Worm (Caenorhabditis elegans) whole organism, midembryonic: ENCODE measurements around the gene sand-1.
"Not testable (repeated sequence)": the region's sequence is repeated elsewhere in the genome, so short reads cannot be mapped to it uniquely, and the experiment has no call there.

Source experiments
- T22C8.4 ChIP-seq: fragments of 200-800 bp; sonication (Bioruptor generic); IDR thresholded peaks from 2 replicates; pipeline ENCODE4 v1.3.6; 2022; ENCODE audit warnings: missing genetic modification characterization, missing compliant biosample characterization
- cog-1 ChIP-seq: sonication (generic microtip); optimal IDR thresholded peaks from 2 replicates; lab custom pipeline; 2016; ENCODE audit warnings: missing genetic modification characterization, missing compliant biosample characterization
- flt-1 ChIP-seq: fragments of 200-800 bp; sonication (Bioruptor generic); IDR thresholded peaks from 2 replicates; pipeline ENCODE4 v1.3.6; 2022; ENCODE audit warnings: missing genetic modification characterization, missing compliant biosample characterization
- klf-2 ChIP-seq: fragments of 200-800 bp; sonication (Bioruptor generic); conservative IDR thresholded peaks from 2 replicates; pipeline ENCODE4 v1.3.6; 2022; ENCODE audit warnings: missing genetic modification reagents, missing genetic modification characterization, missing compliant biosample characterization
- med-1 ChIP-seq: sonication (generic microtip); optimal IDR thresholded peaks from 2 replicates; lab custom pipeline; 2017; ENCODE audit warnings: missing genetic modification characterization, mild to moderate bottlenecking, missing compliant biosample characterization, antibody characterized with exemption, missing genetic modification reagents; ENCODE audit not compliant: insufficient read depth
- ref-1 ChIP-seq: fragments of 200-800 bp; sonication (Bioruptor generic); conservative IDR thresholded peaks from 2 replicates; pipeline ENCODE4 v1.3.6; 2022; ENCODE audit warnings: missing genetic modification reagents, missing genetic modification characterization, missing compliant biosample characterization
- tab-1 ChIP-seq: fragments of 200-800 bp; sonication (Bioruptor generic); IDR thresholded peaks from 2 replicates; pipeline ENCODE4 v1.3.6; 2022; ENCODE audit warnings: missing genetic modification characterization, missing compliant biosample characterization
- ztf-23 ChIP-seq: fragments of 200-800 bp; sonication (Bioruptor generic); IDR thresholded peaks from 2 replicates; pipeline ENCODE4 v1.3.6; 2022; ENCODE audit warnings: missing genetic modification reagents, missing genetic modification characterization, missing compliant biosample characterization
- ztf-29 ChIP-seq: fragments of 200-800 bp; sonication (Bioruptor generic); IDR thresholded peaks from 2 replicates; pipeline ENCODE4 v1.3.6; 2022; ENCODE audit warnings: missing genetic modification reagents, missing genetic modification characterization, missing compliant biosample characterization

The sand-1 gene

ce11 chrIV:5350480-5351193, 16.0 kb upstream of the sand-1 start, which contains the start of gene gba-4:
Gene gba-4 (minus strand): TSS chrIV:5350897.
- TF ChIP-seq T22C8.4; ztf-23; flt-1 (GFP tag; lab: Robert Waterston, UW): not testable (repeated sequence)

- no peak for TF ChIP-seq cog-1
Measured at ce11 chrIV:5353364-5353763, 13.3 kb upstream of the sand-1 start, which contains the start of gene Y4C6B.7. Gene Y4C6B.7 (minus strand): TSS chrIV:5353464.

DNA sequence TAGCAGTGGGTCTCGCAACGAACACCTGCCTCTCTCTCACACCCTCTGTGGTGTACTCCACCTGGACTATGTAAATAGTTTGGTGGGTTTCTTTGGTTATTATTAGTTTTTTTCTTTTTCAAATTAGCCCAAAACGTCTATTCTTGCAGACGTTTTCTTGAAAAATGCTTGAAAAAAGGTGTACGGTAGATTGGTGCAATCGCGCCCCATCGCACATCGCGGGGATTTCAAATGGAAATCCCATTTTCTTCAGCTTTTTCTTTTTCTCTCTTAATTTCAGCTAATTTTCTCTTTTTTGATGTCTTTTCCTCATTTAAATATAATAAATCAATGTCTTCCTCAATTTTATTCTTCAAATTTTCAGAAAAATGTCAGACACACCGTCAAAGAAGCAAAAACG, 12.5 kb upstream of the sand-1 start, which contains the start of gene Y4C6B.1:
Gene Y4C6B.1 (plus strand): TSS at position 365 of the 400 bp plus-strand sequence.
- TF ChIP-seq tab-1 (no peak), klf-2 (GFP tag; lab: Robert Waterston, UW) (no peak), ref-1 (no peak), med-1 (GFP tag; lab: Kevin White, UChicago) (no peak), ztf-29 (no peak), ztf-23 (no peak), cog-1 (no peak), T22C8.4 (no peak), flt-1 (GFP tag; lab: Robert Waterston, UW) (no peak)

DNA sequence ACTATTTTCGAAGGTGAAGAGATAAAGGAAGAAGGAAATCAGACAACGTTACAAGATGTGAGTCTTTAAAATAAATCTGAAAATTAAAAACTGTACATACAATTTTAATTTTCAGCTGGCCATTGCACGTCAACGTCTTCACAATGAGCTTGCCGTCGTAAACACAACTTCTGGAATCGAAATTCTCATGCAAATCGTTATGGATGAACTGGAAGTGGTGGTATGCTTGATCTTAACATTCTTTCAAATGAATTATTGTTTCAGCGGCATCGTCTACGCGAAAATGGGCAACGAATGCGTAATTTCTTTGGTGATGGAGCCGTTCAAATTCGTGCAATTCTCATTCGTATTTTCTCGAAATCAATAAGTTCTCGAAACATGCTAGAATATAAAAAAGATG, 12.1 kb upstream of the sand-1 start:
- TF ChIP-seq ztf-23 (no peak), flt-1 (GFP tag; lab: Robert Waterston, UW) (no peak), ref-1 (no peak), tab-1 (no peak), med-1 (GFP tag; lab: Kevin White, UChicago) (no peak), ztf-29 (no peak), cog-1 (no peak), klf-2 (GFP tag; lab: Robert Waterston, UW) (no peak), T22C8.4 (no peak)

ce11 chrIV:5360533-5360932, 6.1 kb upstream of the sand-1 start, which contains the start of gene F41H10.5:
Gene F41H10.5 (plus strand): TSS chrIV:5360907.
- TF ChIP-seq ref-1 (no peak), tab-1 (no peak), ztf-23 (no peak), flt-1 (GFP tag; lab: Robert Waterston, UW) (no peak), T22C8.4 (no peak), klf-2 (GFP tag; lab: Robert Waterston, UW) (no peak), med-1 (GFP tag; lab: Kevin White, UChicago) (no peak), ztf-29 (no peak), cog-1 (no peak)

DNA sequence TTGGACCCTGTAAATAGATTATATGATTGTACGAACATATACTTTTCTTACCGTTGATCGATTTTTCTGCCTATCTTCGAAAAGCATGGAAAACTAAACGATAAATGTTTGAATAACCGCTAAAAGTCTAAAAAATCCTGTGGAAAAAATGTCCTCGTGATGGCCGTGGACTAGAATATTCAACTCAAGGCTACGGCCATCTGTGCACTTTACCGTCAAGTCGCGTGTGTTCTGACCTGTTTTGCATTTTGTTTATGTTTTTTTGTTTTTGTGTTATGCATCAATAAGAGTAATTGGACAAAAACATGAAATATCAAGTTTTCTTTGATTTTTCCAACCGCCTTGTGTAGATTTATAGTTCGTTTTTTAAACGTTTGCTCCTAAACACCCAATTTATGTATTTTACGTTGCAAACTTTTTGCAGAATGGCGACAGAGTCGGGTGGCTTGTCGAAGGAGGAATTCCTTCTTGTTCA, 2.5 kb upstream of the sand-1 start, which contains the start of the genes hda-6 and F41H10.4:
Gene hda-6 (minus strand): TSS at position 172 of the 475 bp plus-strand sequence.
Gene F41H10.4 (plus strand): TSS at position 425 of the 475 bp plus-strand sequence.
- no peak for TF ChIP-seq ztf-23
- TF ChIP-seq tab-1 = no peak
- TF ChIP-seq med-1 (GFP tag; lab: Kevin White, UChicago) = no peak
- TF ChIP-seq ztf-29 = no peak
- TF ChIP-seq klf-2 (GFP tag; lab: Robert Waterston, UW) = no peak
- TF ChIP-seq flt-1 (GFP tag; lab: Robert Waterston, UW) = no peak

DNA sequence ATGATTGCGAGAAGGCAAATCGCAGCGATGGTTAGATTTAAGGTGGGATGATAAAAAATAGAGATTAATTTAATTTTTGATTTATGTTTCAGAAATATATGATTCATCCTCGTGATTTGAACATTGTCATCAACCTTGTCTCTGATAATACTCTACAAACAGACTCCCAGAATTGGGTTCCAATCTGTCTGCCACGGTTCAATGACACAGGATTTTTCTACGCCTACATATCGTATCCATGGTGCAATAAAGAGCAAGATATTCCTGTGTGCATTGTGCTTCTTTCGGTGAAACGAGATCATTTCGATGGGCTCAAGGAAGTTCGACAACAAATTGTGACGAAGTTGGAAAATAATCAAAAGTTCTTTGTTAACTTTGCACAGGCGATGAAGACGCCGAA, 1.2 kb downstream of the sand-1 start:
- no peak for TF ChIP-seq ztf-29

DNA sequence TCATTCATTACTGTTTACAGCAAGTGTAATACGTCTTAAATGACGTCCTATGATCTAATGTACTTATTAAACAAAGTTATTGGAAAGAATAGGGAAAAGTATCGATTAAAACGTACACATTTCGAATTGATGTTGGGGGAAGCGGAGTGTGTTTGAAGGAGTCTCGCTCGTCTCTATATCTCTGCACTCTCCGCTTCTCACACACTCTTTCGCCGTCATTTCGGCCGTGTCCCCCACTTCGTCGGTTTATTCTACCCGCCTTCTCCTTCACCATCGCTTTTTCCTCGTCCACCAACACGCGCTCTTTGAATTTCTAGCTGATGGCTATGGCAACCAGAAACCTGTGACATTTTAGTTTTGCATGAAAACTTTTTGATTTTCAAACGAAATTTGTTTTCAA, 2.2 kb downstream of the sand-1 start:
- TF ChIP-seq med-1 (GFP tag; lab: Kevin White, UChicago) (no peak), T22C8.4 (peak; percentile 68), flt-1 (GFP tag; lab: Robert Waterston, UW) (no peak), tab-1 (no peak), ztf-29 (no peak), ref-1 (no peak), cog-1 (no peak), klf-2 (GFP tag; lab: Robert Waterston, UW) (no peak)

ce11 chrIV:5369414-5369813, 2.7 kb downstream of the sand-1 start, which contains the start of gene F41H10.3:
Gene F41H10.3 (plus strand): TSS chrIV:5369801.
- TF ChIP-seq cog-1 = no peak
- no peak for TF ChIP-seq tab-1
- TF ChIP-seq ref-1 = no peak
- TF ChIP-seq ztf-23 = no peak
- no peak for TF ChIP-seq klf-2 (GFP tag; lab: Robert Waterston, UW)
- TF ChIP-seq T22C8.4 = no peak
- TF ChIP-seq ztf-29 = no peak
- no peak for TF ChIP-seq med-1 (GFP tag; lab: Kevin White, UChicago)
- TF ChIP-seq flt-1 (GFP tag; lab: Robert Waterston, UW) = no peak

DNA sequence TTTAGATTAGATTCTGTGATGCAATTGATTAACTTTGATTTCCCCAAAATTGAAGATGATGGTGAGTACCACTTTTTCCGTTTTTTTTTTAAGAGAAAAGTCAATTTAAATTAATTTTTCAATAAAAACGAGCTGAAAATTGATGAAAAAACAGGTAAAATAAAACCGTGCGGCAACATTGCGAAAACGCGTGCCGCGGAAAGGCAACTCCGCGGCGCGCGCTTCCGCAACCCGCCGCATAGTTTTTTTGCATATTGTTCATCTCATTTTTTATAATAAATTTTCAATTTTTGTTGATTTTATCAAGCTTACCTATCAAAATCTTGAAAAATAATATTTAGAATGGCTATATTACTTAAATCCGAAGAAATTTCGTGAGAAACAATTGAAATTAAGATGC, 4.2 kb downstream of the sand-1 start:
- TF ChIP-seq T22C8.4 (peak; percentile 57; the same call in 1 of the 2 replicates), ztf-29 (0 out of 2 replicates have a peak, but pooled peaks have one; percentile 29), med-1 (GFP tag; lab: Kevin White, UChicago) (peak; percentile 34), ztf-23 (0 out of 2 replicates have a peak, but pooled peaks have one; percentile 25), cog-1 (peak; percentile 26), flt-1 (GFP tag; lab: Robert Waterston, UW) (peak; percentile 85), ref-1 (0 out of 2 replicates have a peak, but pooled peaks have one; percentile 19), klf-2 (GFP tag; lab: Robert Waterston, UW) (no peak), tab-1 (peak; percentile 39; the same call in 1 of the 2 replicates)

DNA sequence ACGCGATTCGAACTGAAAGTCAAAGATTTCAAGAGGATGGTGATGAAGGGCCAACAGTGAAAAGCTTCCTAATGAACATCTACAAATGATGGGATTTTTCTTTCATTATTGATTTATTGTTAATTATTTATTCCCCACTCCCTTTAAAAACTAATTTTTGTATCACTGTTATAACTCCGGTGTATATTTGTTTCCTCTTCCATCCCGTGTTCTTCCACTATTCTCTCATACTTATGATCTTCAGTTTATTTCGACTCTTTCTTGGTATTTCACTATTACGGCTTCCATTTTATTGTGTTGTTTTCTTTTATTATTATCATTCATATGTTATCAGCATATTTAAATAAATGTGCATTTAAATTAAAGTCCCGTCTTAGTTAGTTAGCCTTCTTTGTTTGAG, 7.7 kb downstream of the sand-1 start:
- TF ChIP-seq ztf-29 = no peak
- TF ChIP-seq ztf-23 = no peak
- TF ChIP-seq flt-1 (GFP tag; lab: Robert Waterston, UW) = no peak
- no peak for TF ChIP-seq med-1 (GFP tag; lab: Kevin White, UChicago)
- no peak for TF ChIP-seq cog-1
- TF ChIP-seq tab-1 = no peak
- TF ChIP-seq klf-2 (GFP tag; lab: Robert Waterston, UW) = no peak
